Fruit fly (Drosophila melanogaster): Measurements from ENCODE around the gene ssp3.

DNA sequence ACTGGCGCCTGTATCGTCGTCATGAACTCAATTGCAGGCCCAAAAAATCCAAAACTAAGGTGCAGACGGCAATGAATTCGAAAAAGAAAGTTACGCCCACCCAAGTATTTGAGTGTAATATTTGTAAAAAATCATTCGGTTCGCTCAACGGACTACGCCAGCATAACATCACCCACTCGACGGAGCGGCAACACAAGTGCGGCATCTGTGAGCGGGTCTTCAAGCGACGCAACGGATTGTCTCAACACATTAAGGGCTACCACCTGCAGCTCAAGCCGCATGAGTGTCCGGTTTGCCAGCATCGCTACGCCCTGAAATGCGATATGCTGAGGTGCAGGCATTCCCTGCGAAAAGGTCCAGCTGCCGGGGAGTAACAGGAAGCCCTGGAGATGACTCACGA, 33.0 kb upstream of the ssp3 start:
- TF ChIP-seq EcR (GFP tag; optimal IDR thresholded peaks at IDR 0.05), result no peak
- TF ChIP-seq CG15710 (tag; optimal IDR thresholded peaks at IDR 0.05), result no peak
- no peak for TF ChIP-seq rn (GFP tag; IDR thresholded peaks at IDR 0.05)
- no peak for TF ChIP-seq CG13204 (GFP tag; optimal IDR thresholded peaks at IDR 0.05)
- no peak for TF ChIP-seq CG8159 (tag; optimal IDR thresholded peaks at IDR 0.05)
- no peak for TF ChIP-seq Pif1A (GFP tag; optimal IDR thresholded peaks at IDR 0.05)
- no peak for TF ChIP-seq CG8301 (tag; optimal IDR thresholded peaks at IDR 0.05)
- TF ChIP-seq CG10348 (GFP tag; IDR thresholded peaks at IDR 0.05), result no peak
- no peak for TF ChIP-seq fd96Ca (GFP tag; IDR thresholded peaks at IDR 0.05)
- TF ChIP-seq CG14655 (GFP tag; optimal IDR thresholded peaks at IDR 0.05), result no peak
- no peak for TF ChIP-seq CG17806 (tag; optimal IDR thresholded peaks at IDR 0.05)
- TF ChIP-seq D1 (tag; optimal IDR thresholded peaks at IDR 0.05), result no peak
- TF ChIP-seq CG32121 (GFP tag; IDR thresholded peaks at IDR 0.05), result no peak
- no peak for TF ChIP-seq CG34367 (tag; optimal IDR thresholded peaks at IDR 0.05)
